Fruit fly (Drosophila melanogaster) S2 (cell line): ENCODE measurements around the gene AP-2alpha.

Source experiments
- CG8478 ChIP-seq: fragments of >200 bp; optimal IDR thresholded peaks from 2 replicates; lab custom pipeline; 2018
- CTCF ChIP-seq, 2 experiments: fragments of >200 bp; optimal IDR thresholded peaks; 2 replicates each; lab custom pipeline; 2018

AP-2alpha gene

dm6 chr2L:412931-413330 lies 1.6 kb downstream of the AP-2alpha start:
- TF ChIP-seq CG8478 (lab: Kevin White, UChicago) (no peak), CTCF (optimal IDR thresholded peaks at IDR 0.05; lab: Kevin White, UChicago) (no peak)

dm6 chr2L:403627-404575 lies 10.7 kb downstream of the AP-2alpha start, which contains the start of gene Polr1B:
Gene Polr1B, plus strand, starts transcription at chr2L:404285.
- no peak for TF ChIP-seq CG8478 (lab: Kevin White, UChicago)
- peak; percentile 77 to 85 for TF ChIP-seq CTCF (optimal IDR thresholded peaks at IDR 0.05; lab: Kevin White, UChicago)

- TF ChIP-seq CTCF (optimal IDR thresholded peaks at IDR 0.05; lab: Kevin White, UChicago) (no peak), CG8478 (lab: Kevin White, UChicago) (no peak)
Measured at dm6 chr2L:402098-402497, 12.5 kb downstream of the AP-2alpha start, which contains the start of gene CG4213. Gene CG4213, minus strand, starts transcription at chr2L:402198.

dm6 chr2L:395366-396117 lies 19.0 kb downstream of the AP-2alpha start:
- TF ChIP-seq CTCF (optimal IDR thresholded peaks at IDR 0.05; lab: Kevin White, UChicago): peak; percentile 83 to 86
- TF ChIP-seq CG8478 (lab: Kevin White, UChicago): no peak

- TF ChIP-seq CTCF (optimal IDR thresholded peaks at IDR 0.05; lab: Kevin White, UChicago): no peak
- TF ChIP-seq CG8478 (lab: Kevin White, UChicago): no peak
Measured at dm6 chr2L:392529-392928, 22.0 kb downstream of the AP-2alpha start.

- TF ChIP-seq CTCF (optimal IDR thresholded peaks at IDR 0.05; lab: Kevin White, UChicago) (no peak), CG8478 (lab: Kevin White, UChicago) (no peak)
Measured at dm6 chr2L:390509-390908, 24.1 kb downstream of the AP-2alpha start.

- TF ChIP-seq CG8478 (lab: Kevin White, UChicago) (no peak), CTCF (optimal IDR thresholded peaks at IDR 0.05; lab: Kevin White, UChicago) (no peak)
Measured at dm6 chr2L:382807-383206, 31.8 kb downstream of the AP-2alpha start.

dm6 chr2L:378815-379440 lies 35.6 kb downstream of the AP-2alpha start:
- TF ChIP-seq CTCF (optimal IDR thresholded peaks at IDR 0.05; lab: Kevin White, UChicago) (no peak), CG8478 (lab: Kevin White, UChicago) (no peak)

- TF ChIP-seq CG8478 (lab: Kevin White, UChicago) (no peak), CTCF (optimal IDR thresholded peaks at IDR 0.05; lab: Kevin White, UChicago) (no peak)
Measured at dm6 chr2L:377780-378222, 36.8 kb downstream of the AP-2alpha start, which contains the start of gene al. Gene al, plus strand, starts transcription at chr2L:378112.

- no peak for TF ChIP-seq CG8478 (lab: Kevin White, UChicago)
- no peak for TF ChIP-seq CTCF (optimal IDR thresholded peaks at IDR 0.05; lab: Kevin White, UChicago)
Measured at dm6 chr2L:371747-372146, 42.8 kb downstream of the AP-2alpha start.

dm6 chr2L:369811-370210 lies 44.8 kb downstream of the AP-2alpha start:
- no peak for TF ChIP-seq CG8478 (lab: Kevin White, UChicago)
- TF ChIP-seq CTCF (optimal IDR thresholded peaks at IDR 0.05; lab: Kevin White, UChicago): no peak

dm6 chr2L:368398-369008 lies 46.1 kb downstream of the AP-2alpha start:
- no peak for TF ChIP-seq CTCF (optimal IDR thresholded peaks at IDR 0.05; lab: Kevin White, UChicago)
- TF ChIP-seq CG8478 (lab: Kevin White, UChicago): no peak

dm6 chr2L:366876-367275 lies 47.7 kb downstream of the AP-2alpha start:
- no peak for TF ChIP-seq CG8478 (lab: Kevin White, UChicago)
- TF ChIP-seq CTCF (optimal IDR thresholded peaks at IDR 0.05; lab: Kevin White, UChicago): no peak
